Worm (Caenorhabditis elegans) whole organism, L3 larva: ENCODE data around the gene F56C9.8.

Experiments used
- R02D3.7 ChIP-seq: fragments of 150-350 bp; optimal IDR thresholded peaks from 2 replicates; lab custom pipeline; 2014; ENCODE audit warnings: missing biosample characterization, missing genetic modification characterization
- ZK546.5 ChIP-seq: sonication (generic microtip); optimal IDR thresholded peaks from 2 replicates; lab custom pipeline; 2017; ENCODE audit warnings: missing biosample characterization, missing genetic modification characterization
- aly-2 ChIP-seq: fragments of 150-350 bp; optimal IDR thresholded peaks from 2 replicates; lab custom pipeline; 2014; ENCODE audit warnings: missing biosample characterization, missing genetic modification characterization
- ama-1 ChIP-seq: fragments of 150-350 bp; optimal IDR thresholded peaks from 2 replicates; lab custom pipeline; 2018
- ceh-16 ChIP-seq: sonication (generic microtip); optimal IDR thresholded peaks from 2 replicates; lab custom pipeline; 2017; ENCODE audit warnings: missing biosample characterization, missing genetic modification characterization
- ceh-28 ChIP-seq: fragments of 150-350 bp; optimal IDR thresholded peaks from 2 replicates; lab custom pipeline; 2014; ENCODE audit warnings: missing biosample characterization, missing genetic modification reagents, missing genetic modification characterization
- ceh-82 ChIP-seq: fragments of 150-350 bp; optimal IDR thresholded peaks from 2 replicates; lab custom pipeline; 2014; ENCODE audit warnings: missing biosample characterization, missing genetic modification characterization
- ceh-9 ChIP-seq: sonication (generic microtip); optimal IDR thresholded peaks from 2 replicates; lab custom pipeline; 2018; ENCODE audit warnings: missing biosample characterization, missing genetic modification characterization
- egl-27 ChIP-seq: sonication (generic microtip); optimal IDR thresholded peaks from 4 replicates; lab custom pipeline; 2017; ENCODE audit warnings: missing biosample characterization, missing genetic modification reagents, missing genetic modification characterization
- egl-5 ChIP-seq: fragments of 150-350 bp; optimal IDR thresholded peaks from 2 replicates; lab custom pipeline; 2017; ENCODE audit warnings: missing biosample characterization, missing genetic modification reagents, missing genetic modification characterization, inconsistent platforms
- elt-1 ChIP-seq: fragments of 150-350 bp; optimal IDR thresholded peaks from 2 replicates; lab custom pipeline; 2014; ENCODE audit warnings: missing biosample characterization, missing genetic modification characterization
- elt-2 ChIP-seq: sonication (generic microtip); optimal IDR thresholded peaks from 2 replicates; lab custom pipeline; 2016; ENCODE audit warnings: missing genetic modification reagents, mild to moderate bottlenecking, missing genetic modification characterization, missing compliant biosample characterization
- elt-3 ChIP-seq, 3 experiments: fragments of 150-350 bp in 1 of 3; sonication (generic microtip) in 2 of 3; optimal IDR thresholded peaks; 2 replicates in 2 of 3; 4 replicates in 1 of 3; lab custom pipeline; 2014 to 2017; ENCODE audit warnings: missing biosample characterization in 3 of 3, missing genetic modification characterization in 3 of 3
- eor-1 ChIP-seq, 2 experiments: fragments of 150-350 bp; optimal IDR thresholded peaks; 2 replicates each; lab custom pipeline; 2014 to 2018; ENCODE audit warnings: missing biosample characterization in 2 of 2, missing genetic modification characterization in 2 of 2
- fkh-10 ChIP-seq: sonication (generic microtip); optimal IDR thresholded peaks from 2 replicates; lab custom pipeline; 2017; ENCODE audit warnings: missing biosample characterization, missing genetic modification reagents, missing genetic modification characterization
- fos-1 ChIP-seq: fragments of 150-350 bp; optimal IDR thresholded peaks from 2 replicates; lab custom pipeline; 2014; ENCODE audit warnings: missing biosample characterization, missing genetic modification characterization
- hmg-11 ChIP-seq: sonication (generic microtip); optimal IDR thresholded peaks from 2 replicates; lab custom pipeline; 2016; ENCODE audit warnings: missing genetic modification characterization, missing compliant biosample characterization
- jun-1 ChIP-seq: fragments of 150-350 bp; optimal IDR thresholded peaks from 2 replicates; lab custom pipeline; 2014; ENCODE audit warnings: missing biosample characterization, missing genetic modification reagents, missing genetic modification characterization
- lin-15B ChIP-seq: fragments of 150-350 bp; optimal IDR thresholded peaks from 2 replicates; lab custom pipeline; 2014; ENCODE audit warnings: missing biosample characterization, missing genetic modification characterization
- lin-39 ChIP-seq: fragments of 150-350 bp; optimal IDR thresholded peaks from 2 replicates; lab custom pipeline; 2018; ENCODE audit warnings: missing biosample characterization, missing genetic modification reagents, missing genetic modification characterization
- lsy-12 ChIP-seq: sonication (generic microtip); optimal IDR thresholded peaks from 2 replicates; lab custom pipeline; 2016; ENCODE audit warnings: mild to moderate bottlenecking, missing genetic modification characterization, missing compliant biosample characterization
- mdl-1 ChIP-seq: fragments of 150-350 bp; optimal IDR thresholded peaks from 2 replicates; lab custom pipeline; 2014; ENCODE audit warnings: missing biosample characterization, missing genetic modification characterization
- nfya-1 ChIP-seq: sonication (generic microtip); optimal IDR thresholded peaks from 2 replicates; lab custom pipeline; 2017; ENCODE audit warnings: missing genetic modification characterization, mild to moderate bottlenecking, missing compliant biosample characterization, antibody characterized with exemption, moderate library complexity; ENCODE audit not compliant: insufficient read depth
- nhr-11 ChIP-seq: fragments of 150-350 bp; optimal IDR thresholded peaks from 2 replicates; lab custom pipeline; 2014; ENCODE audit warnings: missing biosample characterization, missing genetic modification characterization
- nhr-12 ChIP-seq: fragments of 150-350 bp; optimal IDR thresholded peaks from 2 replicates; lab custom pipeline; 2014; ENCODE audit warnings: missing biosample characterization, missing genetic modification characterization
- nhr-23 ChIP-seq: fragments of 150-350 bp; optimal IDR thresholded peaks from 2 replicates; lab custom pipeline; 2014; ENCODE audit warnings: missing biosample characterization, missing genetic modification reagents, missing genetic modification characterization
- nhr-25 ChIP-seq: sonication (generic microtip); optimal IDR thresholded peaks from 2 replicates; lab custom pipeline; 2017; ENCODE audit warnings: missing biosample characterization, missing genetic modification characterization
- nhr-28 ChIP-seq: fragments of 150-350 bp; optimal IDR thresholded peaks from 2 replicates; lab custom pipeline; 2014; ENCODE audit warnings: missing biosample characterization, missing genetic modification characterization
- nhr-43 ChIP-seq: sonication (generic microtip); optimal IDR thresholded peaks from 2 replicates; lab custom pipeline; 2016; ENCODE audit warnings: mild to moderate bottlenecking, missing genetic modification characterization, missing compliant biosample characterization; ENCODE audit not compliant: poor library complexity, severe bottlenecking
- nhr-67 ChIP-seq: fragments of 150-350 bp; optimal IDR thresholded peaks from 2 replicates; lab custom pipeline; 2014; ENCODE audit warnings: missing biosample characterization, missing genetic modification characterization
- nhr-76 ChIP-seq: fragments of 150-350 bp; sonication (generic microtip); optimal IDR thresholded peaks from 5 replicates; lab custom pipeline; 2014; ENCODE audit warnings: missing biosample characterization, missing genetic modification characterization
- pha-4 ChIP-seq: fragments of 150-350 bp; optimal IDR thresholded peaks from 2 replicates; lab custom pipeline; 2014; ENCODE audit warnings: missing biosample characterization, missing genetic modification reagents, missing genetic modification characterization
- pqm-1 ChIP-seq: fragments of 150-350 bp; optimal IDR thresholded peaks from 2 replicates; lab custom pipeline; 2017; ENCODE audit warnings: missing biosample characterization, missing genetic modification characterization, inconsistent platforms
- skn-1 ChIP-seq: fragments of 150-350 bp; optimal IDR thresholded peaks from 2 replicates; lab custom pipeline; 2014; ENCODE audit warnings: missing biosample characterization, missing genetic modification characterization
- snpc-4 ChIP-seq: fragments of 150-350 bp; optimal IDR thresholded peaks from 2 replicates; lab custom pipeline; 2014; ENCODE audit warnings: missing biosample characterization, missing genetic modification characterization
- tbx-2 ChIP-seq: sonication (generic microtip); optimal IDR thresholded peaks from 2 replicates; lab custom pipeline; 2016; ENCODE audit warnings: mild to moderate bottlenecking, missing genetic modification characterization, missing compliant biosample characterization
- unc-62 ChIP-seq: fragments of 150-350 bp; sonication (generic microtip); optimal IDR thresholded peaks from 4 replicates; lab custom pipeline; 2014; ENCODE audit warnings: missing biosample characterization, missing genetic modification reagents, missing genetic modification characterization
- zag-1 ChIP-seq: fragments of 150-350 bp; optimal IDR thresholded peaks from 2 replicates; lab custom pipeline; 2014; ENCODE audit warnings: missing biosample characterization, missing genetic modification characterization
- ztf-4 ChIP-seq: fragments of 150-350 bp; optimal IDR thresholded peaks from 2 replicates; lab custom pipeline; 2014; ENCODE audit warnings: missing biosample characterization, missing genetic modification characterization

F56C9.8 gene

ce11 chrIII:7336214-7336613 lies 16.9 kb upstream of the F56C9.8 start, which contains the start of gene gsp-2:
Gene gsp-2, plus strand, starts transcription at chrIII:7336587.
- TF ChIP-seq ztf-4, result no peak
- no peak for TF ChIP-seq nhr-76
- peak; percentile 88 for TF ChIP-seq nhr-23 (tag; lab: Kevin White, UChicago)
- TF ChIP-seq pha-4 (tag; lab: Kevin White, UChicago), result peak; percentile 86
- no peak for TF ChIP-seq tbx-2
- peak; percentile 65 for TF ChIP-seq elt-2
- TF ChIP-seq snpc-4, result peak; percentile 62
- no peak for TF ChIP-seq mdl-1 (tag; lab: Kevin White, UChicago)
- no peak for TF ChIP-seq fkh-10
- peak; percentile 91 for TF ChIP-seq nfya-1 (tag; lab: Kevin White, UChicago)
- peak; percentile 34 for TF ChIP-seq hmg-11 (tag; lab: Kevin White, UChicago)
- TF ChIP-seq elt-3 (tag; optimal IDR thresholded peaks at IDR 0.05; lab: Kevin White, UChicago), result no peak
- no peak for TF ChIP-seq nhr-43 (tag; lab: Kevin White, UChicago)
- peak; percentile 93 for TF ChIP-seq lin-15B (tag; lab: Kevin White, UChicago)
- TF ChIP-seq egl-5, result peak; percentile 67
- peak; percentile 51 for TF ChIP-seq nhr-25 (tag; lab: Kevin White, UChicago)
- TF ChIP-seq lsy-12 (tag; lab: Kevin White, UChicago), result peak; percentile 46
- peak; percentile 52 for TF ChIP-seq R02D3.7 (tag; lab: Kevin White, UChicago)
- no peak for TF ChIP-seq skn-1 (tag; lab: Kevin White, UChicago)
- peak; percentile 57 for TF ChIP-seq pqm-1 (tag; lab: Kevin White, UChicago)
- no peak for TF ChIP-seq eor-1 (tag; optimal IDR thresholded peaks at IDR 0.05; lab: Kevin White, UChicago)
- TF ChIP-seq jun-1 (tag; lab: Kevin White, UChicago), result peak; percentile 29
- no peak for TF ChIP-seq ceh-16
- no peak for TF ChIP-seq nhr-28 (tag; lab: Kevin White, UChicago)
- TF ChIP-seq ZK546.5 (tag; lab: Kevin White, UChicago), result peak; percentile 56
- peak; percentile 80 for TF ChIP-seq lin-39 (tag; lab: Kevin White, UChicago)
- peak; percentile 52 for TF ChIP-seq ama-1 (lab: Kevin White, UChicago)
- TF ChIP-seq, all 47 proteins: peak for 16

DNA sequence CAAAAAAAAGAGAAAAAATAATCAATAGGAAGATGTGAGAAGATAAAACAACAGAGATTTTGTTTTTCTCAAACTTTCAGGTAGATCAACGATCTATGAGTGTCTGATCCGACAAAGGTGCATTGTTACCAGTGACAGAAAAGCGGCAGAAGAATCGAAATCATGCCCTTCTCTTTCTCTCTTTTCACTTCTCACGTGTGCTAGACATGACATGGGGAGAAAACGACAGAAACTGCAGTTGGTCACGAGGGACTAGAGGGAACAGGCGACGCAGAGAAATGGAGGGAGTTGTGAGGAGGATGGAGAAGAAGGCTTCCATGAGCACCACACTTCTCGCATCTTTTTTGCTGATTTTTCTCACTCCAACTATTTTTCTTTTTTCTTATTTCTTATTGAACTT lies 15.9 kb upstream of the F56C9.8 start, which contains the start of gene F56C9.10:
Gene F56C9.10, minus strand, starts transcription at position 97 of the 400 bp plus-strand sequence.
- TF ChIP-seq ceh-28 (tag; lab: Kevin White, UChicago) (peak; percentile 44), tbx-2 (peak; percentile 33), jun-1 (tag; lab: Kevin White, UChicago) (peak; percentile 84), fkh-10 (no peak), pha-4 (tag; lab: Kevin White, UChicago) (peak; percentile 55), nhr-11 (peak; percentile 92), nhr-25 (tag; lab: Kevin White, UChicago) (peak; percentile 72), nhr-12 (tag; lab: Kevin White, UChicago) (no peak), unc-62 (peak; percentile 88), pqm-1 (tag; lab: Kevin White, UChicago) (peak; percentile 1), ceh-82 (tag; lab: Kevin White, UChicago) (no peak), nhr-67 (tag; lab: Kevin White, UChicago) (no peak), ceh-9 (tag; lab: Kevin White, UChicago) (no peak), ztf-4 (peak; percentile 68), ceh-16 (no peak), nhr-76 (no peak), lsy-12 (tag; lab: Kevin White, UChicago) (peak; percentile 77), skn-1 (tag; lab: Kevin White, UChicago) (peak; percentile 22), aly-2 (tag; lab: Kevin White, UChicago) (no peak), snpc-4 (peak; percentile 78), zag-1 (tag; lab: Kevin White, UChicago) (no peak), nhr-23 (tag; lab: Kevin White, UChicago) (peak; percentile 81), ama-1 (lab: Kevin White, UChicago) (peak; percentile 80), elt-3 (tag; optimal IDR thresholded peaks at IDR 0.05; lab: Kevin White, UChicago) (no peak), R02D3.7 (tag; lab: Kevin White, UChicago) (peak; percentile 38), lin-39 (tag; lab: Kevin White, UChicago) (peak; percentile 84), mdl-1 (tag; lab: Kevin White, UChicago) (peak; percentile 96), hmg-11 (tag; lab: Kevin White, UChicago) (peak; percentile 58), lin-15B (tag; lab: Kevin White, UChicago) (peak; percentile 82), elt-2 (peak; percentile 59), elt-1 (tag; lab: Kevin White, UChicago) (no peak), nhr-43 (tag; lab: Kevin White, UChicago) (peak; percentile 78), nfya-1 (tag; lab: Kevin White, UChicago) (peak; percentile 88), fos-1 (no peak), egl-27 (tag; lab: Kevin White, UChicago) (peak; percentile 44)
